Fruit fly (Drosophila melanogaster): Measurements from ENCODE around the gene Hyls1.

Gene Hyls1

dm6 chr2L:16352585-16353580 is at the start of gene Hyls1, which contains the start of the genes chif and CG4455 (continued):
- TF ChIP-seq Jarid2 (GFP tag; optimal IDR thresholded peaks at IDR 0.05) = peak; percentile 16
- TF ChIP-seq Aef1 (GFP tag; IDR thresholded peaks at IDR 0.05) = no peak
- TF ChIP-seq CG8765 (GFP tag; IDR thresholded peaks at IDR 0.05) = no peak
- no peak for TF ChIP-seq ara (GFP tag; IDR thresholded peaks at IDR 0.05)
- peak; percentile 66 for TF ChIP-seq CG9727 (GFP tag; optimal IDR thresholded peaks at IDR 0.05)
- peak; percentile 40 for TF ChIP-seq Dp (GFP tag; optimal IDR thresholded peaks at IDR 0.05)
- no peak for TF ChIP-seq CG17802 (tag; optimal IDR thresholded peaks at IDR 0.05)
- 0 out of 3 replicates have a peak, but pooled peaks have one; percentile 18 for TF ChIP-seq CG34422 (GFP tag; IDR thresholded peaks at IDR 0.05)
- TF ChIP-seq gro (GFP tag; optimal IDR thresholded peaks at IDR 0.05) = no peak
- no peak for TF ChIP-seq Mrtf (GFP tag; IDR thresholded peaks at IDR 0.05)
- TF ChIP-seq vfl (GFP tag; optimal IDR thresholded peaks at IDR 0.05) = no peak
- peak; percentile 31 for TF ChIP-seq lilli (GFP tag; optimal IDR thresholded peaks at IDR 0.05)
- TF ChIP-seq CG10565 (GFP tag; optimal IDR thresholded peaks at IDR 0.05) = no peak
- TF ChIP-seq CG17829 (tag; optimal IDR thresholded peaks at IDR 0.05) = peak; percentile 70
- peak; percentile 30 for TF ChIP-seq Kr (GFP tag; optimal IDR thresholded peaks at IDR 0.05)
- peak; percentile 80 for TF ChIP-seq nerfin-2 (GFP tag; IDR thresholded peaks at IDR 0.05; ENCODE audit: partially characterized antibody)
- no peak for TF ChIP-seq CG11085 (GFP tag; IDR thresholded peaks at IDR 0.05)
- TF ChIP-seq CG6654 (GFP tag; optimal IDR thresholded peaks at IDR 0.05) = no peak
- TF ChIP-seq crol (GFP tag; IDR thresholded peaks at IDR 0.05) = no peak
- TF ChIP-seq dysf (GFP tag; IDR thresholded peaks at IDR 0.05) = no peak
- no peak for TF ChIP-seq CG17328 (GFP tag; IDR thresholded peaks at IDR 0.05)
- TF ChIP-seq vnd (GFP tag; IDR thresholded peaks at IDR 0.05; ENCODE audit: partially characterized antibody) = peak; percentile 90
- peak; percentile 13 for TF ChIP-seq gfzf (GFP tag; optimal IDR thresholded peaks at IDR 0.05)
- no peak for TF ChIP-seq chm (GFP tag; IDR thresholded peaks at IDR 0.05)
- peak; percentile 30 for TF ChIP-seq CG1602 (GFP tag; optimal IDR thresholded peaks at IDR 0.05)
- peak; percentile 5 for TF ChIP-seq CG3407 (GFP tag; optimal IDR thresholded peaks at IDR 0.05)
- TF ChIP-seq da (GFP tag; optimal IDR thresholded peaks at IDR 0.05) = no peak
- no peak for TF ChIP-seq fu2 (GFP tag; optimal IDR thresholded peaks at IDR 0.05)
- TF ChIP-seq CG17612 (GFP tag; IDR thresholded peaks at IDR 0.05) = no peak
- no peak for TF ChIP-seq CG12744 (GFP tag; optimal IDR thresholded peaks at IDR 0.05)
- no peak for TF ChIP-seq eyg (GFP tag; optimal IDR thresholded peaks at IDR 0.05)
- no peak for TF ChIP-seq CG1647 (GFP tag; optimal IDR thresholded peaks at IDR 0.05)
- TF ChIP-seq CG4730 (GFP tag; IDR thresholded peaks at IDR 0.05) = no peak
- no peak for TF ChIP-seq mirr (GFP tag; optimal IDR thresholded peaks at IDR 0.05)
- peak; percentile 29 for TF ChIP-seq CG1529 (GFP tag; optimal IDR thresholded peaks at IDR 0.05)
- TF ChIP-seq Blimp-1 (GFP tag; optimal IDR thresholded peaks at IDR 0.05) = peak; percentile 17
- peak; percentile 5 for TF ChIP-seq cwo (GFP tag; optimal IDR thresholded peaks at IDR 0.05)
- TF ChIP-seq CG12769 (tag; optimal IDR thresholded peaks at IDR 0.05) = no peak
- TF ChIP-seq HmgZ (tag; optimal IDR thresholded peaks at IDR 0.05) = peak; percentile 29
- TF ChIP-seq fru (optimal IDR thresholded peaks at IDR 0.05) = no peak
- peak; percentile 20; the same call in 1 of the 2 replicates for TF ChIP-seq Ptx1 (GFP tag; IDR thresholded peaks at IDR 0.05)
- TF ChIP-seq CG30020 (tag; optimal IDR thresholded peaks at IDR 0.05) = peak; percentile 79
- peak; percentile 21 for TF ChIP-seq ems (GFP tag; optimal IDR thresholded peaks at IDR 0.05)
- no peak for TF ChIP-seq CG6689 (GFP tag; IDR thresholded peaks at IDR 0.05)
- TF ChIP-seq Gug (GFP tag; IDR thresholded peaks at IDR 0.05) = peak; percentile 32; the same call in 1 of the 4 replicates
- no peak for TF ChIP-seq C15 (GFP tag; IDR thresholded peaks at IDR 0.05)
- peak; percentile 58 for TF ChIP-seq B-H2 (GFP tag; optimal IDR thresholded peaks at IDR 0.05)
- TF ChIP-seq dpn (GFP tag; optimal IDR thresholded peaks at IDR 0.05) = peak in 1 of 2 experiments; percentile 30
- TF ChIP-seq Hmr (GFP tag; optimal IDR thresholded peaks at IDR 0.05) = peak; percentile 44
